Worm (Caenorhabditis elegans) whole organism, L1 larva: ENCODE results near the gene clec-157.

ENCODE experiments used
- F16B12.6 ChIP-seq: fragments of 150-350 bp; optimal IDR thresholded peaks from 2 replicates; lab custom pipeline; 2014; ENCODE audit warnings: missing biosample characterization, missing genetic modification characterization
- aly-2 ChIP-seq: fragments of 150-350 bp; optimal IDR thresholded peaks from 2 replicates; lab custom pipeline; 2014; ENCODE audit warnings: missing biosample characterization, missing genetic modification characterization
- ama-1 ChIP-seq: fragments of 150-350 bp; optimal IDR thresholded peaks from 2 replicates; lab custom pipeline; 2014
- blmp-1 ChIP-seq: fragments of 150-350 bp; optimal IDR thresholded peaks from 2 replicates; lab custom pipeline; 2014; ENCODE audit warnings: missing biosample characterization, missing genetic modification characterization
- ceh-8 ChIP-seq: fragments of 200-800 bp; sonication (Bioruptor generic); optimal IDR thresholded peaks from 2 replicates; lab custom pipeline; 2018; ENCODE audit warnings: mild to moderate bottlenecking, missing genetic modification characterization, moderate library complexity, missing compliant biosample characterization
- ceh-82 ChIP-seq, 3 experiments: fragments of 150-350 bp in 1 of 3; sonication (generic microtip) in 2 of 3; optimal IDR thresholded peaks; 2 replicates each; lab custom pipeline; 2014 to 2017; ENCODE audit warnings: missing biosample characterization in 3 of 3, missing genetic modification characterization in 3 of 3
- ceh-88 ChIP-seq: fragments of 200-800 bp; sonication (Bioruptor generic); IDR thresholded peaks from 2 replicates; pipeline ENCODE4 v1.3.6; 2022; ENCODE audit warnings: missing genetic modification characterization, missing compliant biosample characterization
- ceh-90 ChIP-seq: sonication (generic microtip); optimal IDR thresholded peaks from 2 replicates; lab custom pipeline; 2016; ENCODE audit warnings: missing genetic modification characterization, missing compliant biosample characterization
- ces-1 ChIP-seq: fragments of 150-350 bp; optimal IDR thresholded peaks from 2 replicates; lab custom pipeline; 2014; ENCODE audit warnings: missing biosample characterization, missing genetic modification reagents, missing genetic modification characterization
- dsc-1 ChIP-seq: sonication (generic microtip); optimal IDR thresholded peaks from 2 replicates; lab custom pipeline; 2016; ENCODE audit warnings: mild to moderate bottlenecking, missing genetic modification characterization, missing compliant biosample characterization
- efl-1 ChIP-seq, 4 experiments: fragments of 150-350 bp; optimal IDR thresholded peaks in 3 of 4; peaks in 1 of 4; 1 replicate in 1 of 4; 2 replicates in 3 of 4; lab custom pipeline; 2014; ENCODE audit warnings: missing biosample characterization in 2 of 4, missing genetic modification characterization in 2 of 4, missing genetic modification reagents in 2 of 4
- egl-13 ChIP-seq: sonication (generic microtip); optimal IDR thresholded peaks from 2 replicates; lab custom pipeline; 2016; ENCODE audit warnings: missing genotype, missing genetic modification reagents, missing genetic modification characterization, missing compliant biosample characterization
- egl-27 ChIP-seq, 2 experiments: fragments of 150-350 bp in 1 of 2; sonication (generic microtip); optimal IDR thresholded peaks; 3 replicates each; lab custom pipeline; 2017 to 2018; ENCODE audit warnings: missing biosample characterization in 2 of 2, missing genetic modification characterization in 2 of 2, missing genetic modification reagents in 2 of 2
- elt-2 ChIP-seq: sonication (generic microtip); optimal IDR thresholded peaks from 2 replicates; lab custom pipeline; 2016; ENCODE audit warnings: missing genetic modification characterization, mild to moderate bottlenecking, inconsistent platforms, missing compliant biosample characterization, missing genetic modification reagents
- elt-3 ChIP-seq, 6 experiments: fragments of 150-350 bp in 1 of 6; sonication (generic microtip); optimal IDR thresholded peaks; 2 replicates each; lab custom pipeline; 2017 to 2018; ENCODE audit warnings: missing biosample characterization in 6 of 6, missing genetic modification characterization in 6 of 6, inconsistent platforms in 1 of 6
- ets-5 ChIP-seq: fragments of 200-800 bp; sonication (Bioruptor generic); IDR thresholded peaks from 2 replicates; pipeline ENCODE4 v1.3.6; 2022; ENCODE audit warnings: missing genetic modification characterization, missing compliant biosample characterization
- fkh-4 ChIP-seq: sonication (generic microtip); optimal IDR thresholded peaks from 2 replicates; lab custom pipeline; 2016; ENCODE audit warnings: missing compliant biosample characterization, missing genetic modification characterization, borderline replicate concordance
- fos-1 ChIP-seq: fragments of 150-350 bp; optimal IDR thresholded peaks from 2 replicates; lab custom pipeline; 2014; ENCODE audit warnings: missing biosample characterization, missing genetic modification characterization
- hlh-17 ChIP-seq: fragments of 200-800 bp; sonication (Bioruptor generic); optimal IDR thresholded peaks from 2 replicates; lab custom pipeline; 2018; ENCODE audit warnings: missing genetic modification characterization, mild to moderate bottlenecking, missing compliant biosample characterization, moderate library complexity, borderline replicate concordance
- hlh-4 ChIP-seq: sonication (generic microtip); optimal IDR thresholded peaks from 2 replicates; lab custom pipeline; 2016; ENCODE audit warnings: mild to moderate bottlenecking, missing genetic modification characterization, missing compliant biosample characterization
- hpl-2 ChIP-seq: fragments of 150-350 bp; optimal IDR thresholded peaks from 2 replicates; lab custom pipeline; 2014; ENCODE audit warnings: missing biosample characterization, missing genetic modification reagents, missing genetic modification characterization
- isw-1 ChIP-seq: fragments of 200-800 bp; sonication (Bioruptor generic); IDR thresholded peaks from 2 replicates; pipeline ENCODE4 v1.3.6; 2022; ENCODE audit warnings: missing genetic modification characterization, missing compliant biosample characterization
- jun-1 ChIP-seq: fragments of 150-350 bp; optimal IDR thresholded peaks from 2 replicates; lab custom pipeline; 2014; ENCODE audit warnings: missing biosample characterization, missing genetic modification reagents, missing genetic modification characterization
- lin-14 ChIP-seq: fragments of 200-800 bp; sonication (Bioruptor generic); optimal IDR thresholded peaks from 2 replicates; lab custom pipeline; 2018; ENCODE audit warnings: mild to moderate bottlenecking, missing genetic modification characterization, moderate library complexity, missing compliant biosample characterization
- lin-35 ChIP-seq, 2 experiments: fragments of 150-350 bp; optimal IDR thresholded peaks; 2 replicates each; lab custom pipeline; 2014; ENCODE audit warnings: missing biosample characterization in 2 of 2, missing genetic modification characterization in 2 of 2, missing genetic modification reagents in 2 of 2
- mab-9 ChIP-seq: fragments of 200-800 bp; sonication (Bioruptor generic); IDR thresholded peaks from 2 replicates; pipeline ENCODE4 v1.3.6; 2022; ENCODE audit warnings: missing genetic modification reagents, missing genetic modification characterization, missing compliant biosample characterization
- nhr-19 ChIP-seq: fragments of 200-800 bp; sonication (Bioruptor generic); conservative IDR thresholded peaks from 2 replicates; pipeline ENCODE4 v1.3.6; 2022; ENCODE audit warnings: missing genetic modification characterization, missing compliant biosample characterization
- nhr-237 ChIP-seq: fragments of 150-350 bp; optimal IDR thresholded peaks from 2 replicates; lab custom pipeline; 2014; ENCODE audit warnings: missing biosample characterization, missing genetic modification characterization
- nhr-28 ChIP-seq: fragments of 150-350 bp; optimal IDR thresholded peaks from 2 replicates; lab custom pipeline; 2014; ENCODE audit warnings: missing biosample characterization, missing genetic modification characterization
- nhr-71 ChIP-seq: sonication (generic microtip); optimal IDR thresholded peaks from 2 replicates; lab custom pipeline; 2016; ENCODE audit warnings: mild to moderate bottlenecking, missing genetic modification characterization, moderate library complexity, missing compliant biosample characterization
- nhr-76 ChIP-seq: sonication (generic microtip); optimal IDR thresholded peaks from 2 replicates; lab custom pipeline; 2017; ENCODE audit warnings: missing biosample characterization, missing genetic modification characterization
- pax-3 ChIP-seq: fragments of 200-800 bp; sonication (Bioruptor generic); optimal IDR thresholded peaks from 2 replicates; lab custom pipeline; 2018; ENCODE audit warnings: mild to moderate bottlenecking, missing genetic modification characterization, moderate library complexity, missing compliant biosample characterization
- skn-1 ChIP-seq: fragments of 150-350 bp; optimal IDR thresholded peaks from 2 replicates; lab custom pipeline; 2014; ENCODE audit warnings: missing biosample characterization, missing genetic modification characterization
- snu-23 ChIP-seq: sonication (generic microtip); optimal IDR thresholded peaks from 2 replicates; lab custom pipeline; 2016; ENCODE audit warnings: missing genetic modification characterization, missing compliant biosample characterization
- sox-4 ChIP-seq: sonication (generic microtip); optimal IDR thresholded peaks from 2 replicates; lab custom pipeline; 2016; ENCODE audit warnings: missing genetic modification characterization, missing compliant biosample characterization
- tlp-1 ChIP-seq: fragments of 150-350 bp; optimal IDR thresholded peaks from 2 replicates; lab custom pipeline; 2014; ENCODE audit warnings: missing biosample characterization, missing genetic modification characterization
- unc-130 ChIP-seq: fragments of 150-350 bp; optimal IDR thresholded peaks from 2 replicates; lab custom pipeline; 2017; ENCODE audit warnings: missing biosample characterization, missing genetic modification characterization, inconsistent platforms
- unc-62 ChIP-seq: fragments of 150-350 bp; optimal IDR thresholded peaks from 2 replicates; lab custom pipeline; 2014; ENCODE audit warnings: missing biosample characterization, missing genetic modification reagents, missing genetic modification characterization
- unc-98 ChIP-seq: fragments of 200-800 bp; sonication (Bioruptor generic); IDR thresholded peaks from 2 replicates; pipeline ENCODE4 v1.3.6; 2022; ENCODE audit warnings: missing genetic modification characterization, missing compliant biosample characterization
- vab-15 ChIP-seq: sonication (generic microtip); optimal IDR thresholded peaks from 2 replicates; lab custom pipeline; 2017; ENCODE audit warnings: missing genotype, mild to moderate bottlenecking, missing genetic modification characterization, missing compliant biosample characterization

Gene clec-157

ce11 chrIII:4844327-4844726 is at the start of gene clec-157, which contains the start of gene fkh-5:
Gene clec-157, minus strand, starts transcription at chrIII:4844427.
Gene fkh-5, plus strand, starts transcription at chrIII:4844662.
- TF ChIP-seq elt-3 (tag; optimal IDR thresholded peaks at IDR 0.05; lab: Kevin White, UChicago) = no peak
- TF ChIP-seq ceh-82 (tag; optimal IDR thresholded peaks at IDR 0.05; lab: Kevin White, UChicago) = no peak
- TF ChIP-seq efl-1 (optimal IDR thresholded peaks at IDR 0.05; lab: Kevin White, UChicago) = no peak
- TF ChIP-seq efl-1 (GFP tag; optimal IDR thresholded peaks at IDR 0.05 in 1 of 2; lab: Kevin White, UChicago) = no peak
- TF ChIP-seq ceh-88 (GFP tag; lab: Robert Waterston, UW) = no peak
- no peak for TF ChIP-seq fkh-4 (tag; lab: Kevin White, UChicago)
- TF ChIP-seq isw-1 (GFP tag; lab: Robert Waterston, UW) = no peak
- TF ChIP-seq nhr-28 (tag; lab: Kevin White, UChicago) = no peak
- no peak for TF ChIP-seq ces-1 (GFP tag; lab: Kevin White, UChicago)
- TF ChIP-seq egl-13 (tag; lab: Kevin White, UChicago) = no peak
- TF ChIP-seq pax-3 (tag; lab: Kevin White, UChicago) = no peak
- no peak for TF ChIP-seq ama-1 (lab: Kevin White, UChicago)
- no peak for TF ChIP-seq snu-23 (GFP tag; lab: Kevin White, UChicago)
- TF ChIP-seq nhr-76 (tag; lab: Kevin White, UChicago) = no peak
- no peak for TF ChIP-seq skn-1 (tag; lab: Kevin White, UChicago)

- TF ChIP-seq lin-35 (GFP tag; optimal IDR thresholded peaks at IDR 0.05; lab: Kevin White, UChicago) = peak in 1 of 2 experiments; percentile 15
- TF ChIP-seq nhr-237 = no peak
- no peak for TF ChIP-seq mab-9 (GFP tag; lab: Robert Waterston, UW)
- no peak for TF ChIP-seq hpl-2
- no peak for TF ChIP-seq blmp-1
- no peak for TF ChIP-seq unc-98
- peak; percentile 18 for TF ChIP-seq aly-2 (tag; lab: Kevin White, UChicago)
- TF ChIP-seq ceh-8 (GFP tag; lab: Kevin White, UChicago) = no peak
- no peak for TF ChIP-seq hlh-17 (GFP tag; lab: Kevin White, UChicago)
- no peak for TF ChIP-seq nhr-71 (tag; lab: Kevin White, UChicago)
- TF ChIP-seq, all 84 proteins: peak for 2
Observed at ce11 chrIII:4893540-4893939, 49.3 kb upstream of the clec-157 start, which contains the start of gene F26F4.6. Gene F26F4.6, minus strand, starts transcription at chrIII:4893640.

DNA sequence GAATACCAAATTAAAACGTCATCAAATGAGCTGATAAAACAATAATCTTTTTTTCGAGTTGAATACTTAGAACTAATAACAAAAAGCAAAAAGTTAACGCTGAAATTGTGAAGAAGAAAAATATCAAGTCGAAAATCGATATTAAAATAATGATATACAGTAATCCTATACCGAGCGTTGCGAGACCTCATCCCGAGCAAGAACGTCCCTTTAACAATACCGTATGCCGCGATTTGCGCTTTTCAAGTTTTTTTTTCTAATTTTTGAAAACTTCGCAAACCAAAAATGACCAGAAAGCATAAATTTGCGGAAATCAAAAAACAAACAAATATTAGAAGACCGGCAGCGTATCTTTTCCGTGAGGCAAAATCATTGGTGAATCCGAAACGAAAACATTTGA is 46.8 kb upstream of the clec-157 start, which contains the start of gene F26F4.5:
Gene F26F4.5 (minus strand): TSS at position 256 of the 400 bp plus-strand sequence.
- no peak for TF ChIP-seq vab-15 (tag; lab: Kevin White, UChicago)
- no peak for TF ChIP-seq unc-130 (tag; lab: Kevin White, UChicago)
- no peak for TF ChIP-seq ets-5 (GFP tag; lab: Robert Waterston, UW)
- no peak for TF ChIP-seq skn-1 (tag; lab: Kevin White, UChicago)
- TF ChIP-seq sox-4 = no peak
- TF ChIP-seq elt-3 (tag; optimal IDR thresholded peaks at IDR 0.05; lab: Kevin White, UChicago) = no peak
- no peak for TF ChIP-seq F16B12.6 (tag; lab: Kevin White, UChicago)
- no peak for TF ChIP-seq ama-1 (lab: Kevin White, UChicago)
- TF ChIP-seq nhr-19 = no peak

- TF ChIP-seq nhr-71 (tag; lab: Kevin White, UChicago) (no peak), ama-1 (lab: Kevin White, UChicago) (no peak), elt-2 (tag; lab: Kevin White, UChicago) (peak; percentile 51), nhr-28 (tag; lab: Kevin White, UChicago) (no peak)
Observed at ce11 chrIII:4887291-4887690, 43.1 kb upstream of the clec-157 start, which contains the start of gene clec-6. Gene clec-6, minus strand, starts transcription at chrIII:4887444.

- no peak for TF ChIP-seq lin-14 (GFP tag; lab: Kevin White, UChicago)
- TF ChIP-seq hlh-17 (GFP tag; lab: Kevin White, UChicago) = no peak
- no peak for TF ChIP-seq pax-3 (tag; lab: Kevin White, UChicago)
- TF ChIP-seq dsc-1 (tag; lab: Kevin White, UChicago) = no peak
- TF ChIP-seq ceh-90 (tag; lab: Kevin White, UChicago) = no peak
- TF ChIP-seq nhr-28 (tag; lab: Kevin White, UChicago) = no peak
- no peak for TF ChIP-seq tlp-1 (tag; lab: Kevin White, UChicago)
- TF ChIP-seq unc-62 (GFP tag; lab: Kevin White, UChicago) = no peak
- TF ChIP-seq blmp-1 = no peak
- TF ChIP-seq fkh-4 (tag; lab: Kevin White, UChicago) = no peak
- no peak for TF ChIP-seq egl-27 (tag; optimal IDR thresholded peaks at IDR 0.05; lab: Kevin White, UChicago)
- no peak for TF ChIP-seq ceh-88 (GFP tag; lab: Robert Waterston, UW)
- TF ChIP-seq elt-2 (tag; lab: Kevin White, UChicago) = peak; percentile 40
- TF ChIP-seq hlh-4 (tag; lab: Kevin White, UChicago) = no peak
- TF ChIP-seq jun-1 (tag; lab: Kevin White, UChicago) = peak; percentile 29
- no peak for TF ChIP-seq ces-1 (GFP tag; lab: Kevin White, UChicago)
- no peak for TF ChIP-seq fos-1 (tag; lab: Kevin White, UChicago)
Observed at ce11 chrIII:4883429-4883828, 39.2 kb upstream of the clec-157 start, which contains the start of gene clec-5. Gene clec-5, minus strand, starts transcription at chrIII:4883606.
